Worm (Caenorhabditis elegans): ENCODE results near the gene F21D9.1.
"Not testable (repeated sequence)": the region's sequence is repeated elsewhere in the genome, so short reads cannot be mapped to it uniquely, and the experiment has no call there.

F21D9.1 gene

ce11 chrV:19279888-19280287 is 15.6 kb downstream of the F21D9.1 start, which contains the start of gene F21D9.8:
Gene F21D9.8 (minus strand): TSS chrV:19279988.
- no peak for TF ChIP-seq unc-62 (GFP tag; optimal IDR thresholded peaks at IDR 0.05)

ce11 chrV:19282314-19282713 is 18.1 kb downstream of the F21D9.1 start, which contains the start of gene fbxb-117:
Gene fbxb-117 (plus strand): TSS chrV:19282614.
- no peak for TF ChIP-seq unc-62 (GFP tag; optimal IDR thresholded peaks at IDR 0.05)

- no peak for TF ChIP-seq unc-62 (GFP tag; optimal IDR thresholded peaks at IDR 0.05)
Measured at ce11 chrV:19285921-19286320, 21.7 kb downstream of the F21D9.1 start.

ce11 chrV:19288073-19288805 is 24.0 kb downstream of the F21D9.1 start, which contains the start of the genes F55C9.3 and fbxb-57:
Gene F55C9.3 (minus strand): TSS chrV:19288173.
Gene fbxb-57 (plus strand): TSS chrV:19288755.
- no peak for TF ChIP-seq unc-62 (GFP tag; optimal IDR thresholded peaks at IDR 0.05)

- no peak for TF ChIP-seq unc-62 (GFP tag; optimal IDR thresholded peaks at IDR 0.05)
Measured at ce11 chrV:19293025-19293424, 28.8 kb downstream of the F21D9.1 start, which contains the start of gene F55C9.5. Gene F55C9.5 (minus strand): TSS chrV:19293125.

ce11 chrV:19296723-19297122 is 32.5 kb downstream of the F21D9.1 start, which contains the start of gene F55C9.6:
Gene F55C9.6 (minus strand): TSS chrV:19296823.
- no peak for TF ChIP-seq unc-62 (GFP tag; optimal IDR thresholded peaks at IDR 0.05)

ce11 chrV:19297510-19297909 is 33.3 kb downstream of the F21D9.1 start, which contains the start of gene fbxb-60:
Gene fbxb-60 (plus strand): TSS chrV:19297810.
- TF ChIP-seq unc-62 (GFP tag; optimal IDR thresholded peaks at IDR 0.05) = no peak

- TF ChIP-seq unc-62 (GFP tag; optimal IDR thresholded peaks at IDR 0.05) = no peak
Measured at ce11 chrV:19299262-19299661, 35.0 kb downstream of the F21D9.1 start, which contains the start of gene F55C9.14. Gene F55C9.14 (plus strand): TSS chrV:19299562.

ce11 chrV:19301934-19302333 is 37.7 kb downstream of the F21D9.1 start, which contains the start of gene fbxb-62:
Gene fbxb-62 (minus strand): TSS chrV:19302034.
- TF ChIP-seq unc-62 (GFP tag; optimal IDR thresholded peaks at IDR 0.05) = no peak

- TF ChIP-seq unc-62 (GFP tag; optimal IDR thresholded peaks at IDR 0.05) = no peak
Measured at ce11 chrV:19303589-19304174, 39.4 kb downstream of the F21D9.1 start, which contains the start of the genes fbxb-63 and fbxb-61. Gene fbxb-63 (minus strand): TSS chrV:19303730. Gene fbxb-61 (plus strand): TSS chrV:19304124.

- TF ChIP-seq unc-62 (GFP tag; optimal IDR thresholded peaks at IDR 0.05) = no peak
Measured at ce11 chrV:19306906-19307305, 42.7 kb downstream of the F21D9.1 start, which contains the start of gene F55C9.15. Gene F55C9.15 (minus strand): TSS chrV:19307006.

ce11 chrV:19308137-19308536 is 43.9 kb downstream of the F21D9.1 start:
- TF ChIP-seq unc-62 (GFP tag; optimal IDR thresholded peaks at IDR 0.05) = no peak

- no peak for TF ChIP-seq unc-62 (GFP tag; optimal IDR thresholded peaks at IDR 0.05)
Measured at ce11 chrV:19309591-19309990, 45.3 kb downstream of the F21D9.1 start, which contains the start of gene F55C9.11. Gene F55C9.11 (minus strand): TSS chrV:19309691.

ce11 chrV:19311391-19311790 is 47.1 kb downstream of the F21D9.1 start, which contains the start of gene C43D7.8:
Gene C43D7.8 (minus strand): TSS chrV:19311491.
- TF ChIP-seq unc-62 (GFP tag; optimal IDR thresholded peaks at IDR 0.05) = no peak

- no peak for TF ChIP-seq unc-62 (GFP tag; optimal IDR thresholded peaks at IDR 0.05)
Measured at ce11 chrV:19312975-19313374, 48.7 kb downstream of the F21D9.1 start, which contains the start of gene fbxb-64. Gene fbxb-64 (plus strand): TSS chrV:19313275.

- not testable (repeated sequence) for TF ChIP-seq unc-62 (GFP tag; optimal IDR thresholded peaks at IDR 0.05)
Measured at ce11 chrV:19317058-19317457, 52.8 kb downstream of the F21D9.1 start, which contains the start of gene srh-208. Gene srh-208 (plus strand): TSS chrV:19317358.
